Worm (Caenorhabditis elegans) whole organism, L2 larva: ENCODE data around the gene F28C6.10.

ENCODE experiments used
- C34F6.9 ChIP-seq: fragments of 150-350 bp; optimal IDR thresholded peaks from 2 replicates; lab custom pipeline; 2014; ENCODE audit warnings: missing biosample characterization, missing genetic modification characterization
- F13H6.1 ChIP-seq: sonication (generic microtip); optimal IDR thresholded peaks from 2 replicates; lab custom pipeline; 2016; ENCODE audit warnings: missing genetic modification characterization, missing compliant biosample characterization
- R02D3.7 ChIP-seq: fragments of 150-350 bp; optimal IDR thresholded peaks from 2 replicates; lab custom pipeline; 2014; ENCODE audit warnings: missing biosample characterization, missing genetic modification characterization
- Y55F3AM.14 ChIP-seq: fragments of 200-800 bp; sonication (Bioruptor generic); optimal IDR thresholded peaks from 2 replicates; lab custom pipeline; 2018; ENCODE audit warnings: mild to moderate bottlenecking, missing genetic modification characterization, missing compliant biosample characterization
- alr-1 ChIP-seq: fragments of 150-350 bp; optimal IDR thresholded peaks from 2 replicates; lab custom pipeline; 2014; ENCODE audit warnings: missing biosample characterization, missing genetic modification characterization
- aly-2 ChIP-seq: fragments of 150-350 bp; optimal IDR thresholded peaks from 2 replicates; lab custom pipeline; 2014; ENCODE audit warnings: missing biosample characterization, missing genetic modification characterization
- ama-1 ChIP-seq: fragments of 150-350 bp; optimal IDR thresholded peaks from 2 replicates; lab custom pipeline; 2018; ENCODE audit warnings: inconsistent platforms
- ceh-16 ChIP-seq: fragments of 150-350 bp; optimal IDR thresholded peaks from 2 replicates; lab custom pipeline; 2014; ENCODE audit warnings: missing biosample characterization, missing genetic modification characterization
- ceh-82 ChIP-seq: fragments of 150-350 bp; optimal IDR thresholded peaks from 2 replicates; lab custom pipeline; 2014; ENCODE audit warnings: missing biosample characterization, missing genetic modification characterization
- crh-2 ChIP-seq: sonication (generic microtip); optimal IDR thresholded peaks from 2 replicates; lab custom pipeline; 2017; ENCODE audit warnings: missing biosample characterization, missing genetic modification characterization
- dmd-4 ChIP-seq: sonication (generic microtip); optimal IDR thresholded peaks from 2 replicates; lab custom pipeline; 2017; ENCODE audit warnings: missing biosample characterization, missing genetic modification characterization
- egl-27 ChIP-seq: sonication (generic microtip); optimal IDR thresholded peaks from 3 replicates; lab custom pipeline; 2017; ENCODE audit warnings: missing biosample characterization, missing genetic modification reagents, missing genetic modification characterization
- elt-1 ChIP-seq: fragments of 150-350 bp; optimal IDR thresholded peaks from 2 replicates; lab custom pipeline; 2014; ENCODE audit warnings: missing biosample characterization, missing genetic modification characterization
- fos-1 ChIP-seq: fragments of 150-350 bp; optimal IDR thresholded peaks from 2 replicates; lab custom pipeline; 2014; ENCODE audit warnings: missing biosample characterization, missing genetic modification characterization
- lin-13 ChIP-seq: fragments of 150-350 bp; optimal IDR thresholded peaks from 2 replicates; lab custom pipeline; 2014; ENCODE audit warnings: missing biosample characterization, missing genetic modification reagents, missing genetic modification characterization
- lin-39 ChIP-seq: fragments of 150-350 bp; optimal IDR thresholded peaks from 2 replicates; lab custom pipeline; 2014; ENCODE audit warnings: missing biosample characterization, missing genetic modification reagents, missing genetic modification characterization
- lsy-2 ChIP-seq, 2 experiments: fragments of 150-350 bp in 1 of 2; sonication (generic microtip) in 1 of 2; optimal IDR thresholded peaks; 2 replicates each; lab custom pipeline; 2014 to 2017; ENCODE audit warnings: missing biosample characterization in 2 of 2, missing genetic modification characterization in 2 of 2
- nhr-11 ChIP-seq: fragments of 150-350 bp; optimal IDR thresholded peaks from 2 replicates; lab custom pipeline; 2014; ENCODE audit warnings: missing biosample characterization, missing genetic modification characterization
- nhr-12 ChIP-seq: fragments of 150-350 bp; optimal IDR thresholded peaks from 2 replicates; lab custom pipeline; 2014; ENCODE audit warnings: missing biosample characterization, missing genetic modification characterization
- nhr-129 ChIP-seq: fragments of 150-350 bp; optimal IDR thresholded peaks from 2 replicates; lab custom pipeline; 2014; ENCODE audit warnings: missing biosample characterization, missing genetic modification characterization
- nhr-21 ChIP-seq: fragments of 150-350 bp; optimal IDR thresholded peaks from 2 replicates; lab custom pipeline; 2014; ENCODE audit warnings: missing biosample characterization, missing genetic modification characterization
- nhr-237 ChIP-seq: fragments of 150-350 bp; optimal IDR thresholded peaks from 2 replicates; lab custom pipeline; 2014; ENCODE audit warnings: missing biosample characterization, missing genetic modification characterization
- nhr-25 ChIP-seq: fragments of 150-350 bp; sonication (generic microtip); optimal IDR thresholded peaks from 3 replicates; lab custom pipeline; 2014; ENCODE audit warnings: missing biosample characterization, missing genetic modification characterization
- nhr-77 ChIP-seq: fragments of 150-350 bp; optimal IDR thresholded peaks from 2 replicates; lab custom pipeline; 2014; ENCODE audit warnings: missing biosample characterization, missing genetic modification characterization
- sem-4 ChIP-seq: fragments of 150-350 bp; optimal IDR thresholded peaks from 2 replicates; lab custom pipeline; 2014; ENCODE audit warnings: missing biosample characterization, missing genetic modification reagents, missing genetic modification characterization
- skn-1 ChIP-seq: sonication (generic microtip); optimal IDR thresholded peaks from 2 replicates; lab custom pipeline; 2017; ENCODE audit warnings: missing biosample characterization, missing genetic modification characterization
- sma-3 ChIP-seq: sonication (generic microtip); optimal IDR thresholded peaks from 2 replicates; lab custom pipeline; 2016; ENCODE audit warnings: missing genetic modification reagents, missing genetic modification characterization, missing compliant biosample characterization
- sma-9 ChIP-seq, 2 experiments: fragments of 150-350 bp in 1 of 2; sonication (generic microtip) in 1 of 2; optimal IDR thresholded peaks; 2 replicates each; lab custom pipeline; 2014 to 2016; ENCODE audit warnings: missing genetic modification characterization in 2 of 2, mild to moderate bottlenecking in 1 of 2, missing biosample characterization in 1 of 2, missing compliant biosample characterization in 1 of 2, missing genetic modification reagents in 1 of 2, moderate library complexity in 1 of 2
- snpc-4 ChIP-seq: fragments of 150-350 bp; optimal IDR thresholded peaks from 2 replicates; lab custom pipeline; 2014; ENCODE audit warnings: missing biosample characterization, missing genetic modification characterization
- unc-55 ChIP-seq: fragments of 150-350 bp; sonication (generic microtip); optimal IDR thresholded peaks from 3 replicates; lab custom pipeline; 2014; ENCODE audit warnings: missing biosample characterization, missing genetic modification reagents, missing genetic modification characterization
- zag-1 ChIP-seq: fragments of 150-350 bp; optimal IDR thresholded peaks from 2 replicates; lab custom pipeline; 2014; ENCODE audit warnings: missing biosample characterization, missing genetic modification characterization
- ztf-1 ChIP-seq: fragments of 200-800 bp; sonication (Bioruptor generic); conservative IDR thresholded peaks from 2 replicates; pipeline ENCODE4 v1.3.6; 2022; ENCODE audit warnings: missing genetic modification characterization, missing compliant biosample characterization
- ztf-11 ChIP-seq: sonication (generic microtip); optimal IDR thresholded peaks from 2 replicates; lab custom pipeline; 2017; ENCODE audit warnings: missing biosample characterization, missing genetic modification characterization
- ztf-4 ChIP-seq: fragments of 150-350 bp; optimal IDR thresholded peaks from 2 replicates; lab custom pipeline; 2014; ENCODE audit warnings: missing biosample characterization, missing genetic modification characterization

The F28C6.10 gene

DNA sequence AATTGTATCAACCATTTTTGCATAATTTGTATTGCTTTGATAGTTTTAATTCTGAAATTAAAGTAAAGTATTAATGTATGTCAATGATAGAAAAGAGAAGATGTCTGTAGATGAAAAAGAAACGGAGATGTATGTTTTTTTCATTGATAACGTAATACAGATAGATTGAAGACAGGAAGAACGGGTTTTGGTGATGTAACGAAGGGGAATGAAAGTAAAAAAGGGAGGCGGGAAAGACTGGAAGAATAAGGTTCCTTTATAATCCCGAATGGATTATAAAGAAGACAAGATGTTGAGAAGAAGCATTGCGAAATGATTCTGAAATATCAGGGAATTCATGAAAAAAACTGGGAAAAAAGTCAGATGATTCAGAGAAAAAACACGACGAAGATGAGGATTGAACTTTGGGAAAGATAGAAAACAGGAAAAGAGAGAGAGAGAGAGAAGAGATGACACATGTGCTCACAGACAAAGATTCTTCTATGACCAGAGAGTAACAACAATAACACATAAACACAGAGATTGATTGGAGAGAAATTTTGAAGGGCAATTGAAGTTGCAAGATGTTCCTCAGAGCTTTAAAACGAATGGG is 22.6 kb upstream of the F28C6.10 start, which contains the start of gene F54C9.11:
Gene F54C9.11 (minus strand): TSS at position 51 of the 592 bp plus-strand sequence.
- TF ChIP-seq elt-1, result no peak
- peak; percentile 45 for TF ChIP-seq ztf-4 (tag; lab: Kevin White, UChicago)
- peak; percentile 90 for TF ChIP-seq unc-55 (GFP tag; lab: Kevin White, UChicago)
- TF ChIP-seq zag-1, result peak; percentile 15
- peak; percentile 73 for TF ChIP-seq C34F6.9
- TF ChIP-seq aly-2 (tag; lab: Kevin White, UChicago), result no peak
- peak; percentile 24 for TF ChIP-seq lin-13 (GFP tag; lab: Kevin White, UChicago)
- no peak for TF ChIP-seq ztf-1
- TF ChIP-seq sma-9 (GFP tag; optimal IDR thresholded peaks at IDR 0.05; lab: Kevin White, UChicago), result peak; percentile 41
- TF ChIP-seq sma-9 (tag; optimal IDR thresholded peaks at IDR 0.05; lab: Kevin White, UChicago), result no peak
- TF ChIP-seq lsy-2 (tag; optimal IDR thresholded peaks at IDR 0.05; lab: Kevin White, UChicago), result peak in 1 of 2 experiments; percentile 57
- no peak for TF ChIP-seq nhr-237
- peak; percentile 68 for TF ChIP-seq sem-4 (tag; lab: Kevin White, UChicago)
- no peak for TF ChIP-seq Y55F3AM.14 (GFP tag; lab: Kevin White, UChicago)
- TF ChIP-seq crh-2 (tag; lab: Kevin White, UChicago), result peak; percentile 34
- peak; percentile 63 for TF ChIP-seq nhr-129 (tag; lab: Kevin White, UChicago)
- TF ChIP-seq, all 48 proteins: peak for 10

- TF ChIP-seq ceh-16 (tag; lab: Kevin White, UChicago) (no peak), ama-1 (no peak), dmd-4 (tag; lab: Kevin White, UChicago) (no peak), ztf-11 (tag; lab: Kevin White, UChicago) (no peak), R02D3.7 (tag; lab: Kevin White, UChicago) (no peak), nhr-25 (tag; lab: Kevin White, UChicago) (no peak), zag-1 (no peak), crh-2 (tag; lab: Kevin White, UChicago) (no peak), fos-1 (tag; lab: Kevin White, UChicago) (no peak), aly-2 (tag; lab: Kevin White, UChicago) (no peak), egl-27 (tag; lab: Kevin White, UChicago) (no peak), nhr-77 (tag; lab: Kevin White, UChicago) (no peak), ztf-1 (no peak), ceh-82 (tag; lab: Kevin White, UChicago) (no peak), C34F6.9 (no peak), unc-55 (GFP tag; lab: Kevin White, UChicago) (no peak), nhr-12 (no peak), lin-13 (GFP tag; lab: Kevin White, UChicago) (no peak)
- TF ChIP-seq, all 48 proteins: peak for 0
Observed at ce11 chrII:8585921-8586320, 21.8 kb upstream of the F28C6.10 start.

DNA sequence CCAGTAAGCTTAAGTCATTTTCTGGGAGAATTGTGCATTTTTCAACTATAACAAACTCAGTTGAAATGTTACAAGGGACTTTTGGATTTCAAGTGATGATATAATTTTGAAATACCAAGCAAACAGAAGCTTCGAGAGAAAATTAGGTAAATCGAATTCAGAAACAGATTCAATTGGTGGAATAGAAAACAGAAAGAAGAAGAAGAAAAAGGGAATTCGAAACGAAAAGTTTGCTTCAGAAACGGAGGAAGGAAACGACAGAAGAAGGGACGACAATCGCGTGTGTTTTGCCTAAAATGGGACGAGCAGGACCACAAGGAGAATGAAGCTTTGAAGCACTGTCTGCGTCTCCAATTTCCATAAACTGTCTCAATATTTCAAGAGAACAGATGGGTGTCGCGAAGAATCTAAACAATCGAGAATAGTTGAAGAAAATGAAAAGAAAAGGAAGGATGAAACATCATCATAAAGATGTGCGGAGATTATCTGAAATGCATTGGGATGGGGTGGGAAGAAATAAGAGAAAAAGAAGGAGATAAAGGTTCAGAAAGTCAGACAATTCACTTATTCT is 20.0 kb upstream of the F28C6.10 start:
- TF ChIP-seq nhr-25 (tag; lab: Kevin White, UChicago), result no peak
- no peak for TF ChIP-seq ama-1
- TF ChIP-seq skn-1, result no peak
- TF ChIP-seq sma-9 (GFP tag; optimal IDR thresholded peaks at IDR 0.05; lab: Kevin White, UChicago), result no peak
- no peak for TF ChIP-seq sma-9 (tag; optimal IDR thresholded peaks at IDR 0.05; lab: Kevin White, UChicago)
- TF ChIP-seq F13H6.1, result peak; percentile 11
- peak in 1 of 2 experiments; percentile 18 for TF ChIP-seq lsy-2 (tag; optimal IDR thresholded peaks at IDR 0.05; lab: Kevin White, UChicago)
- no peak for TF ChIP-seq ztf-11 (tag; lab: Kevin White, UChicago)
- TF ChIP-seq unc-55 (GFP tag; lab: Kevin White, UChicago), result peak; percentile 70
- no peak for TF ChIP-seq Y55F3AM.14 (GFP tag; lab: Kevin White, UChicago)
- TF ChIP-seq sem-4 (tag; lab: Kevin White, UChicago), result peak; percentile 29
- TF ChIP-seq nhr-129 (tag; lab: Kevin White, UChicago), result peak; percentile 21
- no peak for TF ChIP-seq alr-1 (tag; lab: Kevin White, UChicago)
- TF ChIP-seq elt-1, result no peak
- TF ChIP-seq snpc-4 (tag; lab: Kevin White, UChicago), result no peak
- TF ChIP-seq nhr-21, result no peak
- TF ChIP-seq zag-1, result peak; percentile 28
- no peak for TF ChIP-seq lin-13 (GFP tag; lab: Kevin White, UChicago)
- TF ChIP-seq nhr-11 (tag; lab: Kevin White, UChicago), result no peak
- no peak for TF ChIP-seq lin-39
- no peak for TF ChIP-seq sma-3
- no peak for TF ChIP-seq dmd-4 (tag; lab: Kevin White, UChicago)
- TF ChIP-seq nhr-77 (tag; lab: Kevin White, UChicago), result no peak

DNA sequence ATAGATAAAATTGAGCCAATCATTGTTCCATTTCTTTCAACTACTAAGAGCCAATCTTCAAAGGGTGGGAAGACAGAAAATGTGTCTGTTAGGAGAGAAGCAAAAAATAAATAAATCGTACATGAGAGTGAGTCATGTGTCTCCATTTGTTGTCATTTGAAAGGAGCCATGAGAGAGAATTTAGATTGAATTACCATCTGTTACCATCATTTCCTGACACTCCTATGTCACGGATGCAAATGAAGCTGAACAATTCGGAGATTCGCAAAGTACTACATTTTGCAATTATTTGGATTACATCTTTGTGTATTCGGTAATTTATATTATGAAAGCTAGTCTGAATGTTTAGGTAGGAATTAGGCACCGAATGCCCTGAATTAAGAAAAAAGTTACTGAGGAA is 19.3 kb upstream of the F28C6.10 start:
- TF ChIP-seq aly-2 (tag; lab: Kevin White, UChicago) (no peak), lin-39 (peak; percentile 16)
